Fruit fly (Drosophila melanogaster) whole organism, embryonic: Measurements from ENCODE around the gene Orct2.

ENCODE experiments used
- Abd-B ChIP-seq: fragments of 200-800 bp; sonication (Bioruptor generic); optimal IDR thresholded peaks from 2 replicates; lab custom pipeline; 2018; ENCODE audit warnings: missing biosample characterization, mild to moderate bottlenecking, missing genetic modification characterization, moderate library complexity
- Atf3 ChIP-seq: fragments of 200-800 bp; sonication (Bioruptor generic); optimal IDR thresholded peaks from 3 replicates; lab custom pipeline; 2016; ENCODE audit warnings: missing biosample characterization, missing genetic modification characterization
- CG10267 ChIP-seq: fragments of 200-800 bp; sonication (Bioruptor generic); optimal IDR thresholded peaks from 2 replicates; lab custom pipeline; 2018; ENCODE audit warnings: missing biosample characterization, mild to moderate bottlenecking, missing genetic modification characterization, moderate library complexity
- CG10565 ChIP-seq: fragments of 200-800 bp; sonication (Bioruptor generic); optimal IDR thresholded peaks from 3 replicates; lab custom pipeline; 2016; ENCODE audit warnings: missing biosample characterization, mild to moderate bottlenecking, missing genetic modification characterization
- CG11247 ChIP-seq: fragments of 200-800 bp; sonication (Bioruptor generic); IDR thresholded peaks from 2 replicates; pipeline ENCODE4 v1.3.6; 2022; ENCODE audit warnings: missing biosample characterization, missing genetic modification characterization
- CG12104 ChIP-seq: fragments of 200-800 bp; sonication (Bioruptor generic); optimal IDR thresholded peaks from 3 replicates; lab custom pipeline; 2016; ENCODE audit warnings: missing biosample characterization, missing genetic modification characterization
- CG1233 ChIP-seq: fragments of 200-800 bp; sonication (Bioruptor generic); optimal IDR thresholded peaks from 4 replicates; lab custom pipeline; 2018; ENCODE audit warnings: missing biosample characterization, mild to moderate bottlenecking, missing genetic modification characterization
- CG13624 ChIP-seq: fragments of 200-800 bp; sonication (Bioruptor generic); optimal IDR thresholded peaks from 2 replicates; lab custom pipeline; 2016; ENCODE audit warnings: missing biosample characterization, missing genetic modification characterization
- CG15011 ChIP-seq: fragments of 200-800 bp; sonication (Bioruptor generic); optimal IDR thresholded peaks from 3 replicates; lab custom pipeline; 2018; ENCODE audit warnings: missing biosample characterization, mild to moderate bottlenecking, missing genetic modification characterization
- CG17186 ChIP-seq: fragments of 200-800 bp; sonication (Bioruptor generic); optimal IDR thresholded peaks from 3 replicates; lab custom pipeline; 2017; ENCODE audit warnings: missing biosample characterization, missing genetic modification reagents, missing genetic modification characterization
- CG17802 ChIP-seq: fragments of 200-800 bp; sonication (Bioruptor generic); optimal IDR thresholded peaks from 2 replicates; lab custom pipeline; 2018; ENCODE audit warnings: missing biosample characterization, mild to moderate bottlenecking, missing genetic modification characterization, moderate library complexity
- CG1832 ChIP-seq: fragments of 200-800 bp; sonication (Bioruptor generic); optimal IDR thresholded peaks from 2 replicates; lab custom pipeline; 2017; ENCODE audit warnings: missing biosample characterization, mild to moderate bottlenecking, missing genetic modification characterization, inconsistent platforms
- CG18476 ChIP-seq: fragments of 200-800 bp; sonication (Bioruptor generic); optimal IDR thresholded peaks from 2 replicates; lab custom pipeline; 2016; ENCODE audit warnings: missing biosample characterization, mild to moderate bottlenecking, missing genetic modification characterization
- CG2889 ChIP-seq: fragments of 200-800 bp; sonication (Bioruptor generic); IDR thresholded peaks from 3 replicates; pipeline ENCODE4 v1.3.6; 2022; ENCODE audit warnings: missing biosample characterization, missing genetic modification characterization
- CG30431 ChIP-seq: fragments of 200-800 bp; sonication (Bioruptor generic); optimal IDR thresholded peaks from 2 replicates; lab custom pipeline; 2017; ENCODE audit warnings: missing biosample characterization, missing genetic modification characterization
- CG31365 ChIP-seq: fragments of 200-800 bp; sonication (Bioruptor generic); optimal IDR thresholded peaks from 2 replicates; lab custom pipeline; 2018; ENCODE audit warnings: missing biosample characterization, mild to moderate bottlenecking, missing genetic modification characterization
- CG4360 ChIP-seq: fragments of 200-800 bp; sonication (Bioruptor generic); IDR thresholded peaks from 2 replicates; pipeline ENCODE4 v1.3.6; 2022; ENCODE audit warnings: missing biosample characterization, missing genetic modification characterization
- CG4424 ChIP-seq: fragments of 200-800 bp; sonication (Bioruptor generic); optimal IDR thresholded peaks from 3 replicates; lab custom pipeline; 2016; ENCODE audit warnings: missing biosample characterization, missing genetic modification characterization
- CG4617 ChIP-seq: fragments of 200-800 bp; sonication (Bioruptor generic); optimal IDR thresholded peaks from 3 replicates; lab custom pipeline; 2016; ENCODE audit warnings: missing biosample characterization, missing genetic modification characterization, borderline replicate concordance
- CG6175 ChIP-seq: fragments of 200-800 bp; sonication (Bioruptor generic); IDR thresholded peaks from 3 replicates; pipeline ENCODE4 v1.3.6; 2022; ENCODE audit warnings: missing biosample characterization, missing genetic modification characterization
- CG7357 ChIP-seq: fragments of 200-800 bp; sonication (Bioruptor generic); IDR thresholded peaks from 3 replicates; pipeline ENCODE4 v1.3.6; 2022; ENCODE audit warnings: missing biosample characterization, missing genetic modification characterization
- CG7786 ChIP-seq: fragments of 200-800 bp; sonication (Bioruptor generic); optimal IDR thresholded peaks from 2 replicates; lab custom pipeline; 2016; ENCODE audit warnings: missing biosample characterization, missing genetic modification characterization
- CG8944 ChIP-seq: fragments of 200-800 bp; sonication (Bioruptor generic); optimal IDR thresholded peaks from 3 replicates; lab custom pipeline; 2016; ENCODE audit warnings: missing biosample characterization, missing genetic modification characterization
- Chrac-16 ChIP-seq: fragments of 200-800 bp; sonication (Bioruptor generic); optimal IDR thresholded peaks from 3 replicates; lab custom pipeline; 2016; ENCODE audit warnings: missing biosample characterization, missing genetic modification characterization
- CoRest ChIP-seq: fragments of 200-800 bp; sonication (Bioruptor generic); optimal IDR thresholded peaks from 3 replicates; lab custom pipeline; 2018; ENCODE audit warnings: missing biosample characterization, mild to moderate bottlenecking, missing genetic modification characterization, moderate library complexity
- H15 ChIP-seq: fragments of 200-800 bp; sonication (Bioruptor generic); IDR thresholded peaks from 3 replicates; pipeline ENCODE4 v1.3.6; 2022; ENCODE audit warnings: missing biosample characterization, missing genetic modification characterization
- Hand ChIP-seq: fragments of 200-800 bp; sonication (Bioruptor generic); optimal IDR thresholded peaks from 2 replicates; lab custom pipeline; 2017; ENCODE audit warnings: mild to moderate bottlenecking, missing biosample characterization, missing genetic modification reagents, missing genetic modification characterization
- Hey ChIP-seq: fragments of 200-800 bp; sonication (Bioruptor generic); optimal IDR thresholded peaks from 3 replicates; lab custom pipeline; 2018; ENCODE audit warnings: missing biosample characterization, mild to moderate bottlenecking, missing genetic modification characterization
- Hsf ChIP-seq: fragments of 200-800 bp; sonication (Bioruptor generic); optimal IDR thresholded peaks from 3 replicates; lab custom pipeline; 2016; ENCODE audit warnings: missing biosample characterization, missing genetic modification characterization
- Med ChIP-seq: fragments of 200-800 bp; sonication (Bioruptor generic); peaks from one replicate; lab custom pipeline; 2016; ENCODE audit warnings: missing biosample characterization, missing genetic modification characterization, mild to moderate bottlenecking, inconsistent platforms, moderate library complexity
- NC2β ChIP-seq: fragments of 200-800 bp; sonication (Bioruptor generic); optimal IDR thresholded peaks from 2 replicates; lab custom pipeline; 2016; ENCODE audit warnings: missing biosample characterization, missing genetic modification characterization
- Six4 ChIP-seq: fragments of 200-800 bp; sonication (Bioruptor generic); optimal IDR thresholded peaks from 2 replicates; lab custom pipeline; 2016; ENCODE audit warnings: missing biosample characterization, missing genetic modification characterization
- Taf1 ChIP-seq: fragments of 200-800 bp; sonication (Bioruptor generic); IDR thresholded peaks from 2 replicates; pipeline ENCODE4 v1.3.6; 2022; ENCODE audit warnings: missing biosample characterization, missing genetic modification characterization
- Xrp1 ChIP-seq: fragments of 200-800 bp; sonication (Bioruptor generic); IDR thresholded peaks from 2 replicates; pipeline ENCODE4 v1.3.6; 2022; ENCODE audit warnings: missing biosample characterization, missing genetic modification characterization
- bcd ChIP-seq: fragments of 200-800 bp; sonication (Bioruptor generic); optimal IDR thresholded peaks from 2 replicates; lab custom pipeline; 2017; ENCODE audit warnings: missing biosample characterization, mild to moderate bottlenecking, missing genetic modification characterization
- crp ChIP-seq, 2 experiments: fragments of 200-800 bp; sonication (Bioruptor generic); optimal IDR thresholded peaks; 2 replicates in 1 of 2; 3 replicates in 1 of 2; lab custom pipeline; 2017; ENCODE audit warnings: missing biosample characterization in 2 of 2, missing genetic modification characterization in 2 of 2, mild to moderate bottlenecking in 1 of 2, moderate library complexity in 1 of 2
- dmrt99B ChIP-seq: fragments of 200-800 bp; sonication (Bioruptor generic); optimal IDR thresholded peaks from 2 replicates; lab custom pipeline; 2018; ENCODE audit warnings: missing biosample characterization, mild to moderate bottlenecking, missing genetic modification characterization, moderate library complexity
- gsb ChIP-seq: fragments of 200-800 bp; sonication (Bioruptor generic); IDR thresholded peaks from 2 replicates; pipeline ENCODE4 v1.3.6; 2022; ENCODE audit warnings: missing biosample characterization, missing genetic modification characterization
- klu ChIP-seq: fragments of 200-800 bp; sonication (Bioruptor generic); IDR thresholded peaks from 2 replicates; pipeline ENCODE4 v1.3.6; 2022; ENCODE audit warnings: missing biosample characterization, missing genetic modification characterization
- lmd ChIP-seq: fragments of 200-800 bp; sonication (Bioruptor generic); IDR thresholded peaks from 2 replicates; pipeline ENCODE4 v1.3.6; 2022; ENCODE audit warnings: missing biosample characterization, missing genetic modification characterization
- nerfin-1 ChIP-seq: fragments of 200-800 bp; sonication (Bioruptor generic); optimal IDR thresholded peaks from 3 replicates; lab custom pipeline; 2019; ENCODE audit warnings: missing biosample characterization, mild to moderate bottlenecking, missing genetic modification characterization, moderate library complexity
- nom ChIP-seq: fragments of 200-800 bp; sonication (Bioruptor generic); optimal IDR thresholded peaks from 2 replicates; lab custom pipeline; 2017; ENCODE audit warnings: missing biosample characterization, missing genetic modification characterization, mild to moderate bottlenecking, moderate library complexity, missing genetic modification reagents
- odd ChIP-seq: fragments of 200-800 bp; sonication (Bioruptor generic); optimal IDR thresholded peaks from 2 replicates; lab custom pipeline; 2017; ENCODE audit warnings: missing biosample characterization, mild to moderate bottlenecking, missing genetic modification characterization
- pan ChIP-seq, 4 experiments: fragments of >200 bp in 3 of 4; fragments of 200-800 bp in 1 of 4; sonication (Bioruptor generic) in 1 of 4; optimal IDR thresholded peaks in 3 of 4; IDR thresholded peaks in 1 of 4; 2 replicates each; pipeline versions ENCODE4 v1.3.6 to Lab custom; 2017 to 2022; ENCODE audit warnings: missing biosample characterization in 2 of 4, missing genetic modification characterization in 2 of 4, mixed read lengths in 1 of 4
- row ChIP-seq: fragments of 200-800 bp; sonication (Bioruptor generic); IDR thresholded peaks from 3 replicates; pipeline ENCODE4 v1.3.6; 2022; ENCODE audit warnings: missing biosample characterization, missing genetic modification characterization
- seq ChIP-seq: fragments of 200-800 bp; sonication (Bioruptor generic); IDR thresholded peaks from 2 replicates; pipeline ENCODE4 v1.3.6; 2022; ENCODE audit warnings: missing biosample characterization, missing genetic modification characterization
- sob ChIP-seq: fragments of 200-800 bp; sonication (Bioruptor generic); IDR thresholded peaks from 2 replicates; pipeline ENCODE4 v1.3.6; 2022; ENCODE audit warnings: missing biosample characterization, missing genetic modification characterization
- tap ChIP-seq: fragments of 200-800 bp; optimal IDR thresholded peaks from 3 replicates; lab custom pipeline; 2019; ENCODE audit warnings: missing biosample characterization, mild to moderate bottlenecking, missing genetic modification characterization, moderate library complexity
- tgo ChIP-seq: fragments of 200-800 bp; sonication (Bioruptor generic); IDR thresholded peaks from 3 replicates; pipeline ENCODE4 v1.3.6; 2022; ENCODE audit warnings: missing biosample characterization, missing genetic modification characterization
- twi ChIP-seq: fragments of 200-800 bp; optimal IDR thresholded peaks from 2 replicates; lab custom pipeline; 2019; ENCODE audit warnings: missing biosample characterization, mild to moderate bottlenecking, missing genetic modification characterization, moderate library complexity
- yki ChIP-seq: fragments of >200 bp; optimal IDR thresholded peaks from 3 replicates; lab custom pipeline; 2018

Orct2 gene

DNA sequence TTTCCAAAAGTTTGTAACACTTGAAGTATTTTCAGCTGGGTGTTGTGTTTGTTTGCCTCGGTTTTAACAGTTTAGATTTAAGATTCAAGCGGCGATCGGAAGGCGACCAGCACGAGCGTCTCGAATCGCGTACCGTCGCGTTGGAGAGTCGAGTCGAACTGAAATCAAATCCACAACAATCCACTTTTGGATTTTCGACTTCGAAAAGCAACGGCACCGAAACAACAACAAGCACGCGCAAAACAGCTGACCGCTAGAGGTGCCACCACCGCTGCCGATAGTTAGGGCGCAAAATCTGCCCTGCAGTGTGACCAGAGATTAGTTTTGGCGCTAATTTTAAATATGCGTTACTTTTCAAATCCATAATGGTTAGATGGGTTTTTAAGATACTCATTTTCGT is 1.8 kb upstream of the Orct2 start, which contains the start of gene jar (continued):
- TF ChIP-seq gsb (GFP tag; lab: Robert Waterston, UW): no peak
- TF ChIP-seq CG4360: peak; percentile 99
- no peak for TF ChIP-seq Atf3 (GFP tag; lab: Kevin White, UChicago)
- no peak for TF ChIP-seq CG15011
- TF ChIP-seq CG12104 (GFP tag; lab: Kevin White, UChicago): no peak
- no peak for TF ChIP-seq CG8944
- TF ChIP-seq tap (tag; lab: Kevin White, UChicago): no peak
- peak; percentile 46; the same call in 1 of the 2 replicates for TF ChIP-seq sob (GFP tag; lab: Robert Waterston, UW)
- TF ChIP-seq CG18476 (GFP tag; lab: Kevin White, UChicago): no peak
- peak; percentile 48; the same call in 1 of the 2 replicates for TF ChIP-seq seq (GFP tag; lab: Robert Waterston, UW)
- no peak for TF ChIP-seq Six4
- no peak for TF ChIP-seq Hsf (GFP tag; lab: Kevin White, UChicago)
- TF ChIP-seq CG6175 (GFP tag; lab: Robert Waterston, UW): no peak
- TF ChIP-seq CG1233 (GFP tag; lab: Kevin White, UChicago): peak; percentile 24
- TF ChIP-seq CG1832 (GFP tag; lab: Kevin White, UChicago): no peak
- TF ChIP-seq CG13624 (GFP tag; lab: Kevin White, UChicago): peak; percentile 59
- 0 out of 2 replicates have a peak, but pooled peaks have one; percentile 9 for TF ChIP-seq lmd (GFP tag; lab: Robert Waterston, UW)
- TF ChIP-seq CG4617 (GFP tag; lab: Kevin White, UChicago): no peak
- peak; percentile 87 for TF ChIP-seq Med (GFP tag; lab: Kevin White, UChicago)
- TF ChIP-seq Taf1 (GFP tag; lab: Robert Waterston, UW): no peak
- no peak for TF ChIP-seq Hand (GFP tag; lab: Kevin White, UChicago)
- TF ChIP-seq Xrp1: peak; percentile 42; the same call in 1 of the 2 replicates
- TF ChIP-seq yki (lab: Kevin White, UChicago): no peak
- TF ChIP-seq crp (GFP tag; optimal IDR thresholded peaks at IDR 0.05; lab: Kevin White, UChicago): peak; percentile 92 to 100
- TF ChIP-seq CG17802: no peak
- peak; percentile 50 for TF ChIP-seq CoRest (tag; lab: Kevin White, UChicago)
- no peak for TF ChIP-seq pan (optimal IDR thresholded peaks at IDR 0.05; lab: Kevin White, UChicago)
- no peak for TF ChIP-seq pan (GFP tag; optimal IDR thresholded peaks at IDR 0.05 in 1 of 2, IDR thresholded peaks at IDR 0.05 in 1 of 2)
- no peak for TF ChIP-seq twi (tag; lab: Kevin White, UChicago)
- peak; percentile 22 for TF ChIP-seq odd
- TF ChIP-seq CG31365 (tag; lab: Kevin White, UChicago): peak; percentile 44
- no peak for TF ChIP-seq tgo (GFP tag; lab: Robert Waterston, UW)
- no peak for TF ChIP-seq klu (GFP tag; lab: Robert Waterston, UW)
- TF ChIP-seq CG11247 (GFP tag; lab: Robert Waterston, UW): peak; percentile 11; the same call in 1 of the 2 replicates
- no peak for TF ChIP-seq CG30431 (GFP tag; lab: Kevin White, UChicago)
- no peak for TF ChIP-seq CG7786 (GFP tag; lab: Kevin White, UChicago)
- peak; percentile 59 for TF ChIP-seq row
- no peak for TF ChIP-seq bcd (GFP tag; lab: Kevin White, UChicago)
- TF ChIP-seq nerfin-1 (tag; lab: Kevin White, UChicago): peak; percentile 50
- TF ChIP-seq Hey (tag; lab: Kevin White, UChicago): peak; percentile 21
- peak; percentile 14 for TF ChIP-seq dmrt99B (tag; lab: Kevin White, UChicago)
- TF ChIP-seq CG7357 (GFP tag; lab: Robert Waterston, UW): no peak
- TF ChIP-seq Chrac-16 (GFP tag; lab: Kevin White, UChicago): no peak
- no peak for TF ChIP-seq CG10565 (GFP tag; lab: Kevin White, UChicago)
- no peak for TF ChIP-seq CG4424 (GFP tag; lab: Kevin White, UChicago)
- peak; percentile 32 for TF ChIP-seq NC2β
- TF ChIP-seq H15 (GFP tag; lab: Robert Waterston, UW): no peak
- TF ChIP-seq Abd-B (GFP tag; lab: Kevin White, UChicago): no peak
- TF ChIP-seq CG2889 (GFP tag; lab: Robert Waterston, UW): no peak
- peak; percentile 99 for TF ChIP-seq CG17186 (GFP tag; lab: Kevin White, UChicago)
- peak; percentile 78 for TF ChIP-seq CG10267 (tag; lab: Kevin White, UChicago)
- TF ChIP-seq nom (GFP tag; lab: Kevin White, UChicago): peak; percentile 25
